Fruit fly (Drosophila melanogaster): ENCODE measurements around the gene nmo.

DNA sequence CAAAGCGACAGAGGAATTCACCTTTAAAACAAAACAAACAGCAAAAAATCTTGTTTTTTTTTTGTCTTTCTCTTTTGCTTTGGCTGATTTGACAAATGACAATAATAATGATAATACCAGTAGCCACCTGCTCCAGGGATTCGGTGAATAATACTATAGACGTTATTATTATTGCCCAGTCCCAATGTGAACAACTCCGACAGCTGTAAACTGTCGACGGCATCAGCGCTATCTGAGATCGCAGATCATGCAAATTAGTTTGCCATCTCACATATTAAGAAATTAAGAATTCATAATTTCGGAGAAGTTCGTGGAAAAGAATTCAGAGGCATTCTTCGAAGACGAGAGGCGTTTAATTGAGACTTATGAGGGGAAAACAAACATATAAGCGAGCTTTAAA lies 107.4 kb downstream of the nmo start:
- TF ChIP-seq achi (GFP tag; optimal IDR thresholded peaks at IDR 0.05) (no peak), Sox14 (GFP tag; optimal IDR thresholded peaks at IDR 0.05) (no peak), CG11762 (GFP tag; optimal IDR thresholded peaks at IDR 0.05; ENCODE audit: insufficient read depth) (no peak)

All from whole organism, prepupa.